Fruit fly (Drosophila melanogaster): ENCODE data around the gene CG11396.
A peak's percentile ranks its signal among the peaks of the same experiment; 100 is the strongest.

CG11396 gene

DNA sequence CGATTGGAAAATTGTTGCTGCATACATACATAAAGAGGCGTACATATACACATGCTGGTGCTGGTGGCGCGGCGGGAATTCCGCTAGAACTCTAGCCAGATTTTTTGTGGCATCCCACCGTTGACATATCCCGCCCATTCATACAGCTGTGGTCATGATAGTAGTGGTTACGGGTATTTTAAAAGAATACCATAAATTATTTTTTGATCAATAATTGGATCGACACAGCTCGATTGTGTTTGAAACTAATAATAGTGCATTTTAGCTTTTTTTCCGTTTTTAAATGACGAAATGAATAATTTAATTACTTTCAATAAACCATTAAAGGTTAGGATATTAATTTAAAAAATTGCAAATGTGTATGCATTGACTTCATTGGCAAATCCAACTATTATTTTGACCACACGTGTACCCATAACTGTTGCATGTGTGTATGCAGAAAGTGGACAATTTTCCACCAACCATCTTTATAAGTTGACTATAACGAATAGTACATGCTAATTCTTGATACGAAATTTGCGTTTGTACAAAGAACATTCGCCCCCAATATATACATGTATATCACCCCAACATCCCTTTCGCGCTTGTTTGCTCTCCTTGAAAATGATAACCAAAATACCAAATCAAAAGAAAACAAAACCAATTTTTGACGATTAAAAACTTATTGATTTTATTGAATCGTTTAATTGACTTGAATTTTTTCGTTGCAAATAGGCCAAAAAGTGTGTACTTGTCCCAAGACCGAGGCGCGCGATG lies 15.9 kb downstream of the CG11396 start:
- peak; percentile 81 for TF ChIP-seq CG17806 (tag; optimal IDR thresholded peaks at IDR 0.05)
- no peak for TF ChIP-seq D1 (tag; optimal IDR thresholded peaks at IDR 0.05)
- TF ChIP-seq CG32121 (GFP tag; IDR thresholded peaks at IDR 0.05): peak; percentile 86
- peak; percentile 67 for TF ChIP-seq Snoo (tag; optimal IDR thresholded peaks at IDR 0.05)
- TF ChIP-seq CG8159 (tag; optimal IDR thresholded peaks at IDR 0.05): peak; percentile 77
- TF ChIP-seq CG13204 (GFP tag; optimal IDR thresholded peaks at IDR 0.05): no peak
- TF ChIP-seq rn (GFP tag; IDR thresholded peaks at IDR 0.05): peak; percentile 69
- TF ChIP-seq CG9948 (tag; optimal IDR thresholded peaks at IDR 0.05): peak; percentile 76
- peak; percentile 89 for TF ChIP-seq CG4496 (GFP tag; IDR thresholded peaks at IDR 0.05)
- TF ChIP-seq CG8301 (tag; optimal IDR thresholded peaks at IDR 0.05): peak; percentile 84
- TF ChIP-seq CG34367 (tag; optimal IDR thresholded peaks at IDR 0.05): peak; percentile 79
- no peak for TF ChIP-seq CG10348 (GFP tag; IDR thresholded peaks at IDR 0.05)
- TF ChIP-seq Pif1B (GFP tag; optimal IDR thresholded peaks at IDR 0.05): peak; percentile 86
- TF ChIP-seq CG15710 (tag; optimal IDR thresholded peaks at IDR 0.05): peak; percentile 73
- peak; percentile 88 for TF ChIP-seq Ets98B (GFP tag; IDR thresholded peaks at IDR 0.05)
- TF ChIP-seq CG12605 (GFP tag; IDR thresholded peaks at IDR 0.05): peak; percentile 89
- TF ChIP-seq fd96Ca (GFP tag; IDR thresholded peaks at IDR 0.05): peak; percentile 67; the same call in 2 of the 3 replicates
- peak; percentile 84 for TF ChIP-seq Pif1A (GFP tag; optimal IDR thresholded peaks at IDR 0.05)
- peak; percentile 52 for TF ChIP-seq gl (tag; optimal IDR thresholded peaks at IDR 0.05)
- peak; percentile 80 for TF ChIP-seq CG14655 (GFP tag; optimal IDR thresholded peaks at IDR 0.05)
- TF ChIP-seq EcR (GFP tag; optimal IDR thresholded peaks at IDR 0.05): no peak

DNA sequence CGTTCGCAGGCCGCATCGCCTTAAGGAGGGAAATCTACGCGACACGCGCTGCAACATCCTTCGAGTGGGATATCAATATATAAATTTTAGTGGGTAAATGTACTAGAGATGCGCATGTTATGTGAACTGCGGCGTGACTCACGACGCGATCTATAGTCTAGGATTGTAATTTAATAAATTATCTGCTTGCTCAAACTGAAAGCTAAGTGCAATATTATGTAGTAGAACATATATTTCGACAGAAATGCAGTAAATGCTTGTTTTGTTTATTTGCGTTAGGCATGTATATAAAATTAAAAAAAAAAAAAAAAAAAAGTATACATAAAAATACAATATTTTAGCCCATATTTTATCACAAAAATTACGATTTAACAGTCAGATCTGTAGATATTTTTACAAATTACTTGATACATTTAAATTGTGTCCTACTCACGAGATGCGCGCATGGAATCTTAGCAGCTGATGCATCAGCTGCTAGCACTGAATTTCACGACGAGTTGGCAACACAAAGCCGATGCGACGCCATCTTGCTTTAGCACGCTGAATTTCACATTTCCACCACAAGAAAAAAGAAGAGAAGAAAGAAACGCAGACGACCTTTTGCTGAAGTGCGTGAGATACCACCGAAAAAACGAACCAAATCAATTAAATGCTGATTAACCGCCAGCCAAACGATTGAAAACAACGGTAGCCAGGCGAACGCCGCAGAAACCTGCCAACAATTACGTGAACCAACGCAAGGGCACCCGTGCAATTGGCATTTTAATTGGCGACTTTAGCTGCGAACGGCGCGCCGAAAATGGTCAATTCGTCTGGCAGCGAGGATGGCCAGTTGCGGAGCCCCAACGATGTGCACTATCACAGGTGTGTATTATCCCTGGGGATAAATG lies 16.7 kb downstream of the CG11396 start, which contains the start of the genes CG4042 and Pitslre:
CG4042 (minus strand) TSS at position 507 of the 890 bp plus-strand sequence.
Pitslre (plus strand) TSS at position 528 of the 890 bp plus-strand sequence.
- TF ChIP-seq CG14655 (GFP tag; optimal IDR thresholded peaks at IDR 0.05) (peak; percentile 16), EcR (GFP tag; optimal IDR thresholded peaks at IDR 0.05) (peak; percentile 9), CG10348 (GFP tag; IDR thresholded peaks at IDR 0.05) (no peak), gl (tag; optimal IDR thresholded peaks at IDR 0.05) (no peak), CG32121 (GFP tag; IDR thresholded peaks at IDR 0.05) (no peak), Pif1A (GFP tag; optimal IDR thresholded peaks at IDR 0.05) (no peak), CG34367 (tag; optimal IDR thresholded peaks at IDR 0.05) (peak; percentile 25), Snoo (tag; optimal IDR thresholded peaks at IDR 0.05) (no peak), CG8159 (tag; optimal IDR thresholded peaks at IDR 0.05) (peak; percentile 30), rn (GFP tag; IDR thresholded peaks at IDR 0.05) (no peak), CG4496 (GFP tag; IDR thresholded peaks at IDR 0.05) (no peak), CG13204 (GFP tag; optimal IDR thresholded peaks at IDR 0.05) (no peak), CG8301 (tag; optimal IDR thresholded peaks at IDR 0.05) (no peak), CG9948 (tag; optimal IDR thresholded peaks at IDR 0.05) (no peak), CG15710 (tag; optimal IDR thresholded peaks at IDR 0.05) (peak; percentile 25), fd96Ca (GFP tag; IDR thresholded peaks at IDR 0.05) (no peak), Ets98B (GFP tag; IDR thresholded peaks at IDR 0.05) (no peak), CG17806 (tag; optimal IDR thresholded peaks at IDR 0.05) (no peak), D1 (tag; optimal IDR thresholded peaks at IDR 0.05) (peak; percentile 8), CG12605 (GFP tag; IDR thresholded peaks at IDR 0.05) (no peak), Pif1B (GFP tag; optimal IDR thresholded peaks at IDR 0.05) (peak; percentile 6)

DNA sequence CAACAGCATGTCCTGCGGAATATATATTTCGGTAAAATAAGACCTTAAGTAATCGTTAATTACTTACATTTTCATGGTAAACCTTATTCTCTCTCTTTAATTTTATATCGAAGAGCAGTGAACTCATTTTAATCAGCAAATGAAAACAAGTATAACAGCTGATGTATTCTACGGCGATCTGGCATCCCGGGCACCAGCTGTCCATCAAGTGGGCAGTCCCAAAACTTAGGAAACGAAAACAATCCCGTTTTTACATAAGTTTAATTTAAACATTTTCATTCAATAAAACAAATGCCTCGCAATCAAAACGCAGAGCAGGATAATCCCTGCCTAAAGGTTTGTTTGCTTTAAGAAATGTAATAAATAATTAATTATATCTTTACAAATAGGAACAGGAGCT lies 18.6 kb downstream of the CG11396 start, which contains the start of the genes CG4074 and CG4186:
CG4074 (minus strand) TSS at position 151 of the 400 bp plus-strand sequence.
CG4186 (plus strand) TSS at position 237 of the 400 bp plus-strand sequence.
- TF ChIP-seq fd96Ca (GFP tag; IDR thresholded peaks at IDR 0.05): no peak
- TF ChIP-seq Pif1B (GFP tag; optimal IDR thresholded peaks at IDR 0.05): peak; percentile 24
- TF ChIP-seq CG4496 (GFP tag; IDR thresholded peaks at IDR 0.05): no peak
- TF ChIP-seq D1 (tag; optimal IDR thresholded peaks at IDR 0.05): peak; percentile 42
- peak; percentile 93 for TF ChIP-seq EcR (GFP tag; optimal IDR thresholded peaks at IDR 0.05)

DNA sequence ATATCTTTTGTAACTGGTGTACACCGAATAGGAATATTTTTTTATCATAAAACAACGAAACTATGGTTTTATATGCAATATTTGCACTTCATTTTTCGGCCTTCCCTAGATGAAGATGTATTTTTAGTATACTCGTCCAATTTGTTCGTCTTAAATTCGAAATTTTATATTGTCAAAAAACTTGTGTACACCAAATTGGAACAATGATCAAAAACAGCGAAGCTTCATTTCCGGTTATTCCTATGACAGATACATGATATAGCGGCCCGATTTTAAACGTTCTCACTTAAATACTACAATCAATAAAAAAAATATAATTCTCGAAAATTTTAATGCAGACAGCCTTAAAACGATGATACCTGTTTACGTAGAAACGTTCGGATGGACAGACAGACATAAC lies 20.7 kb downstream of the CG11396 start:
- no peak for TF ChIP-seq EcR (GFP tag; optimal IDR thresholded peaks at IDR 0.05)

DNA sequence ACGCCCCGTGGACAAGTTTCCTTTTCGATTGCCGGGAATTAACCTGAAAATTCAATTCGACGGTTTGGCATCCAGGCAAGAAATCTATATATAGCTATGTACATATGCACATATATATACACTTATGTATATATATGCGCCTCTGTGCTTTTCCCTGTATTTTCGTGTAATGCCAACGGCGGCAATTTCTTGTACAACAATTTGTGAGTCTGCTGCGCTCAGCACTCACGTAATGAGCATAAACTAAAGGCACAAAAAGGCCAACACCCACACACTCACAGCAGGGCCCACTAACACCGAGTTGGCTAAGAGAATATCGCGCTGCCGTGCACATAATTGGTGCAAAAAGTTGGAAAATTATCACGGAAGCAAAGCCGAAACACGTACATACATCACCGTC lies 26.5 kb downstream of the CG11396 start:
- TF ChIP-seq CG8159 (tag; optimal IDR thresholded peaks at IDR 0.05) (no peak), CG12605 (GFP tag; IDR thresholded peaks at IDR 0.05) (no peak), CG32121 (GFP tag; IDR thresholded peaks at IDR 0.05) (no peak), CG4496 (GFP tag; IDR thresholded peaks at IDR 0.05) (no peak), CG10348 (GFP tag; IDR thresholded peaks at IDR 0.05) (no peak), CG17806 (tag; optimal IDR thresholded peaks at IDR 0.05) (no peak), rn (GFP tag; IDR thresholded peaks at IDR 0.05) (no peak), fd96Ca (GFP tag; IDR thresholded peaks at IDR 0.05) (no peak), CG9948 (tag; optimal IDR thresholded peaks at IDR 0.05) (no peak), EcR (GFP tag; optimal IDR thresholded peaks at IDR 0.05) (no peak), CG8301 (tag; optimal IDR thresholded peaks at IDR 0.05) (no peak), gl (tag; optimal IDR thresholded peaks at IDR 0.05) (no peak), Snoo (tag; optimal IDR thresholded peaks at IDR 0.05) (no peak), CG34367 (tag; optimal IDR thresholded peaks at IDR 0.05) (no peak), Pif1B (GFP tag; optimal IDR thresholded peaks at IDR 0.05) (no peak), CG13204 (GFP tag; optimal IDR thresholded peaks at IDR 0.05) (no peak)
